Worm (Caenorhabditis elegans) whole organism, midembryonic: ENCODE results near the gene kqt-1.

Experiments used
- flt-1 ChIP-seq: fragments of 200-800 bp; sonication (Bioruptor generic); IDR thresholded peaks from 2 replicates; pipeline ENCODE4 v1.3.6; 2022; ENCODE audit warnings: missing genetic modification characterization, missing compliant biosample characterization
- ztf-29 ChIP-seq: fragments of 200-800 bp; sonication (Bioruptor generic); IDR thresholded peaks from 2 replicates; pipeline ENCODE4 v1.3.6; 2022; ENCODE audit warnings: missing genetic modification reagents, missing genetic modification characterization, missing compliant biosample characterization

ce11 chrX:6606991-6607390 is 11.8 kb upstream of the kqt-1 start, which contains the start of gene cpr-6:
- TF ChIP-seq flt-1 (GFP tag; lab: Robert Waterston, UW) (no peak), ztf-29 (no peak)
